Fruit fly (Drosophila melanogaster) whole organism, embryonic: ENCODE results near the gene bib.

ENCODE experiments used
- Bgb ChIP-seq: fragments of 200-800 bp; sonication (Bioruptor generic); IDR thresholded peaks from 2 replicates; pipeline ENCODE4 v1.3.6; 2022; ENCODE audit warnings: missing biosample characterization, missing genetic modification characterization; ENCODE audit not compliant: partially characterized antibody
- C15 ChIP-seq: fragments of 200-800 bp; sonication (Bioruptor generic); IDR thresholded peaks from 3 replicates; pipeline ENCODE4 v1.3.6; 2022; ENCODE audit warnings: missing biosample characterization, missing genetic modification characterization
- CG10959 ChIP-seq: fragments of 200-800 bp; sonication (Bioruptor generic); IDR thresholded peaks from 2 replicates; pipeline ENCODE4 v1.3.6; 2022; ENCODE audit warnings: missing biosample characterization, missing genetic modification characterization
- CG11398 ChIP-seq: fragments of 200-800 bp; sonication (Bioruptor generic); optimal IDR thresholded peaks from 2 replicates; lab custom pipeline; 2016; ENCODE audit warnings: missing biosample characterization, missing genetic modification characterization
- CG11504 ChIP-seq: fragments of 200-800 bp; sonication (Bioruptor generic); optimal IDR thresholded peaks from 3 replicates; lab custom pipeline; 2019; ENCODE audit warnings: missing biosample characterization, mild to moderate bottlenecking, missing genetic modification characterization, moderate library complexity
- CG11560 ChIP-seq: fragments of 200-800 bp; sonication (Bioruptor generic); IDR thresholded peaks from 3 replicates; pipeline ENCODE4 v1.3.6; 2022; ENCODE audit warnings: missing biosample characterization, missing genetic modification characterization
- CG15011 ChIP-seq: fragments of 200-800 bp; sonication (Bioruptor generic); optimal IDR thresholded peaks from 3 replicates; lab custom pipeline; 2018; ENCODE audit warnings: missing biosample characterization, mild to moderate bottlenecking, missing genetic modification characterization
- CG15073 ChIP-seq: fragments of 200-800 bp; sonication (Bioruptor generic); optimal IDR thresholded peaks from 2 replicates; lab custom pipeline; 2016; ENCODE audit warnings: missing biosample characterization, missing genetic modification characterization
- CG1529 ChIP-seq: fragments of 200-800 bp; sonication (Bioruptor generic); optimal IDR thresholded peaks from 3 replicates; lab custom pipeline; 2018; ENCODE audit warnings: missing biosample characterization, missing genetic modification characterization
- CG17359 ChIP-seq: fragments of 200-800 bp; sonication (Bioruptor generic); optimal IDR thresholded peaks from 3 replicates; lab custom pipeline; 2018; ENCODE audit warnings: missing biosample characterization, mild to moderate bottlenecking, missing genetic modification characterization, moderate library complexity
- CG17568 ChIP-seq: fragments of 200-800 bp; sonication (Bioruptor generic); optimal IDR thresholded peaks from 2 replicates; lab custom pipeline; 2018; ENCODE audit warnings: missing biosample characterization, mild to moderate bottlenecking, missing genetic modification characterization, moderate library complexity
- CG17802 ChIP-seq: fragments of 200-800 bp; sonication (Bioruptor generic); optimal IDR thresholded peaks from 2 replicates; lab custom pipeline; 2018; ENCODE audit warnings: missing biosample characterization, mild to moderate bottlenecking, missing genetic modification characterization, moderate library complexity
- CG2116 ChIP-seq: fragments of 200-800 bp; sonication (Bioruptor generic); optimal IDR thresholded peaks from 3 replicates; lab custom pipeline; 2018; ENCODE audit warnings: missing biosample characterization, mild to moderate bottlenecking, missing genetic modification characterization
- CG33213 ChIP-seq: fragments of 200-800 bp; sonication (Bioruptor generic); optimal IDR thresholded peaks from 3 replicates; lab custom pipeline; 2016; ENCODE audit warnings: missing biosample characterization, missing genetic modification characterization
- CG34224 ChIP-seq: fragments of 200-800 bp; sonication (Bioruptor generic); IDR thresholded peaks from 3 replicates; pipeline ENCODE4 v1.3.6; 2022; ENCODE audit warnings: missing biosample characterization, missing genetic modification characterization; ENCODE audit not compliant: partially characterized antibody
- CG4424 ChIP-seq: fragments of 200-800 bp; sonication (Bioruptor generic); optimal IDR thresholded peaks from 3 replicates; lab custom pipeline; 2016; ENCODE audit warnings: missing biosample characterization, missing genetic modification characterization
- CG6654 ChIP-seq: fragments of 200-800 bp; sonication (Bioruptor generic); optimal IDR thresholded peaks from 2 replicates; lab custom pipeline; 2017; ENCODE audit warnings: missing biosample characterization, mild to moderate bottlenecking, missing genetic modification characterization
- Camta ChIP-seq: fragments of 200-800 bp; sonication (Bioruptor generic); optimal IDR thresholded peaks from 2 replicates; lab custom pipeline; 2016; ENCODE audit warnings: missing biosample characterization, missing genetic modification characterization
- D19A ChIP-seq: fragments of 200-800 bp; optimal IDR thresholded peaks from 3 replicates; lab custom pipeline; 2019; ENCODE audit warnings: missing biosample characterization, mild to moderate bottlenecking, missing genetic modification characterization, moderate library complexity
- Deaf1 ChIP-seq: fragments of 200-800 bp; optimal IDR thresholded peaks from 3 replicates; lab custom pipeline; 2019; ENCODE audit warnings: missing biosample characterization, mild to moderate bottlenecking, missing genetic modification characterization, moderate library complexity
- HLH4C ChIP-seq: fragments of 200-800 bp; sonication (Bioruptor generic); IDR thresholded peaks from 3 replicates; pipeline ENCODE4 v1.3.6; 2022; ENCODE audit warnings: missing biosample characterization, missing genetic modification characterization; ENCODE audit not compliant: partially characterized antibody
- HLH54F ChIP-seq: fragments of 200-800 bp; sonication (Bioruptor generic); optimal IDR thresholded peaks from 3 replicates; lab custom pipeline; 2016; ENCODE audit warnings: missing biosample characterization, missing genetic modification characterization
- Hr39 ChIP-seq: fragments of >200 bp; optimal IDR thresholded peaks from 2 replicates; lab custom pipeline; 2017
- MBD-R2 ChIP-seq: fragments of 200-800 bp; sonication (Bioruptor generic); IDR thresholded peaks from 2 replicates; pipeline ENCODE4 v1.3.6; 2022; ENCODE audit warnings: missing biosample characterization, missing genetic modification characterization
- NC2β ChIP-seq: fragments of 200-800 bp; sonication (Bioruptor generic); optimal IDR thresholded peaks from 2 replicates; lab custom pipeline; 2016; ENCODE audit warnings: missing biosample characterization, missing genetic modification characterization
- NfI ChIP-seq: fragments of 200-800 bp; sonication (Bioruptor generic); optimal IDR thresholded peaks from 3 replicates; lab custom pipeline; 2018; ENCODE audit warnings: missing biosample characterization, mild to moderate bottlenecking, missing genetic modification characterization, moderate library complexity
- Optix ChIP-seq: fragments of 200-800 bp; sonication (Bioruptor generic); IDR thresholded peaks from 3 replicates; pipeline ENCODE4 v1.3.6; 2022; ENCODE audit warnings: missing biosample characterization, missing genetic modification characterization
- Sin3A ChIP-seq: fragments of >200 bp; optimal IDR thresholded peaks from 2 replicates; lab custom pipeline; 2018
- Sox100B ChIP-seq: fragments of 200-800 bp; sonication (Bioruptor generic); optimal IDR thresholded peaks from 3 replicates; lab custom pipeline; 2018; ENCODE audit warnings: missing biosample characterization, mild to moderate bottlenecking, missing genetic modification characterization
- Usf ChIP-seq: fragments of 200-800 bp; sonication (Bioruptor generic); optimal IDR thresholded peaks from 2 replicates; lab custom pipeline; 2017; ENCODE audit warnings: missing genotype, missing biosample characterization, missing genetic modification characterization
- amos ChIP-seq: fragments of 200-800 bp; sonication (Bioruptor generic); IDR thresholded peaks from 2 replicates; pipeline ENCODE4 v1.3.6; 2022; ENCODE audit warnings: missing biosample characterization, missing genetic modification characterization; ENCODE audit not compliant: partially characterized antibody
- bsh ChIP-seq, 2 experiments: fragments of 200-800 bp; sonication (Bioruptor generic); optimal IDR thresholded peaks; 2 replicates each; lab custom pipeline; 2017 to 2018; ENCODE audit warnings: mild to moderate bottlenecking in 2 of 2, missing biosample characterization in 2 of 2, missing genetic modification characterization in 2 of 2, moderate library complexity in 1 of 2
- croc ChIP-seq: fragments of 200-800 bp; sonication (Bioruptor generic); conservative IDR thresholded peaks from 3 replicates; pipeline ENCODE4 v1.3.6; 2022; ENCODE audit warnings: missing biosample characterization, missing genetic modification characterization
- ems ChIP-seq: fragments of 200-800 bp; sonication (Bioruptor generic); optimal IDR thresholded peaks from 3 replicates; lab custom pipeline; 2016; ENCODE audit warnings: missing biosample characterization, missing genetic modification characterization
- fru ChIP-seq: fragments of >200 bp; optimal IDR thresholded peaks from 2 replicates; lab custom pipeline; 2017
- ftz-f1 ChIP-seq: fragments of 200-800 bp; sonication (Bioruptor generic); optimal IDR thresholded peaks from 2 replicates; lab custom pipeline; 2016; ENCODE audit warnings: missing biosample characterization, missing genetic modification characterization
- gfzf ChIP-seq: fragments of 200-800 bp; sonication (Bioruptor generic); optimal IDR thresholded peaks from 2 replicates; lab custom pipeline; 2016; ENCODE audit warnings: missing biosample characterization, mild to moderate bottlenecking, missing genetic modification characterization, moderate library complexity
- kah ChIP-seq: fragments of 200-800 bp; sonication (Bioruptor generic); optimal IDR thresholded peaks from 2 replicates; lab custom pipeline; 2018; ENCODE audit warnings: missing biosample characterization, mild to moderate bottlenecking, missing genetic modification characterization
- kni ChIP-seq: fragments of 200-800 bp; sonication (Bioruptor generic); optimal IDR thresholded peaks from 3 replicates; lab custom pipeline; 2017; ENCODE audit warnings: mild to moderate bottlenecking, missing biosample characterization, missing genetic modification reagents, missing genetic modification characterization
- lmd ChIP-seq: fragments of 200-800 bp; sonication (Bioruptor generic); IDR thresholded peaks from 2 replicates; pipeline ENCODE4 v1.3.6; 2022; ENCODE audit warnings: missing biosample characterization, missing genetic modification characterization
- luna ChIP-seq: fragments of 200-800 bp; sonication (Bioruptor generic); optimal IDR thresholded peaks from 2 replicates; lab custom pipeline; 2016; ENCODE audit warnings: missing biosample characterization, missing genetic modification characterization
- org-1 ChIP-seq: fragments of 200-800 bp; sonication (Bioruptor generic); optimal IDR thresholded peaks from 2 replicates; lab custom pipeline; 2017; ENCODE audit warnings: missing biosample characterization, missing genetic modification characterization
- rib ChIP-seq: fragments of 200-800 bp; sonication (Bioruptor generic); IDR thresholded peaks from 2 replicates; pipeline ENCODE4 v1.3.6; 2022; ENCODE audit warnings: missing biosample characterization, missing genetic modification characterization
- run ChIP-seq: fragments of 200-800 bp; sonication (Bioruptor generic); optimal IDR thresholded peaks from 3 replicates; lab custom pipeline; 2018; ENCODE audit warnings: missing biosample characterization, mild to moderate bottlenecking, missing genetic modification characterization
- sna ChIP-seq: fragments of 200-800 bp; sonication (Bioruptor generic); IDR thresholded peaks from 2 replicates; pipeline ENCODE4 v1.3.6; 2022; ENCODE audit warnings: missing biosample characterization, missing genetic modification characterization; ENCODE audit not compliant: partially characterized antibody
- stwl ChIP-seq: fragments of 200-800 bp; sonication (Bioruptor generic); optimal IDR thresholded peaks from 3 replicates; lab custom pipeline; 2018; ENCODE audit warnings: missing biosample characterization, mild to moderate bottlenecking, missing genetic modification characterization, moderate library complexity
- tna ChIP-seq: fragments of 200-800 bp; sonication (Bioruptor generic); IDR thresholded peaks from 2 replicates; pipeline ENCODE4 v1.3.6; 2022; ENCODE audit warnings: missing biosample characterization, missing genetic modification characterization; ENCODE audit not compliant: partially characterized antibody
- wdn ChIP-seq: fragments of 200-800 bp; sonication (Bioruptor generic); IDR thresholded peaks from 2 replicates; pipeline ENCODE4 v1.3.6; 2022; ENCODE audit warnings: missing biosample characterization, missing genetic modification characterization
- zen ChIP-seq: fragments of 200-800 bp; sonication (Bioruptor generic); optimal IDR thresholded peaks from 3 replicates; lab custom pipeline; 2018; ENCODE audit warnings: missing biosample characterization, mild to moderate bottlenecking, missing genetic modification characterization, moderate library complexity

bib gene

DNA sequence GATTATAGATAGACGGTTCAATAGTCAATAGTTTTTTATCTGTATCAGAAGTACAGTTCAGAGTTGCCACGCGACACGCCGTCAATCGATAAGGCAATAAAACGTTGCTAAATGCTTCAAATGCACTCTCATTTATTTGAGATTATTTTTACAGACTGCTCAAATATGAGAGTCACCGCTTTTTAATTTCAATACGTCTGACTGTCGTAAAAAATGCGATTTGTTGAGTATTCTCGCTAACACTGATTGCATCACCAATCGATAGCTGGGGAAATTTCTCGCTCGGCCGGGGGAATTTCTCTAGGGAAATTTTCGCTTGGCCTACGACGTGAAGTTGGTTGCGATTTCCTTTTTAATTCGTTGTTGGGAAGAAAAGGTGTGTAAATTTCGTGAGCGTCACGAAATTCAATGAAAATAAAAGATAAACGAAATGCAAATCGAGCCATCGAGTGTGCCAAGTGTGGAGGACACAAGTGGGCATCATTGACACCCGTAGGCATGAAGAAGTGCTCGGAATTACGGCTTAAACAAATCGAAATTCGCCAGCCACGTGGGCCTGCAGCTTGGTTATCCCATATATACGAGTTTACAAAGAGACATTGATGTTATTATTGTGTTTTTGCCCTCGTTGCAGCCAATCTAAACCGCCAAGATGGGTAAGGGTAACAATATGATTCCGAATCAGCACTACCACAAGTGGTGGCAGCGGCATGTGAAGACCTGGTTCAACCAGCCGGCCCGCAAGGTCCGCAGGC is 17.3 kb upstream of the bib start, which contains the start of the genes Dref and RpL13 (continued):
- TF ChIP-seq CG17802 (tag; lab: Kevin White, UChicago) (peak; percentile 53), lmd (GFP tag; lab: Robert Waterston, UW) (peak; percentile 59; the same call in 1 of the 2 replicates), CG4424 (peak; percentile 75), C15 (GFP tag; lab: Robert Waterston, UW) (no peak), sna (GFP tag; lab: Robert Waterston, UW) (peak; percentile 86), croc (GFP tag; lab: Robert Waterston, UW) (peak; percentile 20; the same call in 1 of the 3 replicates), CG17359 (tag; lab: Kevin White, UChicago) (peak; percentile 85), Bgb (peak; percentile 78), Sox100B (GFP tag; lab: Kevin White, UChicago) (peak; percentile 93), Deaf1 (tag; lab: Kevin White, UChicago) (peak; percentile 64), HLH54F (peak; percentile 80), HLH4C (GFP tag; lab: Robert Waterston, UW) (peak; percentile 90; the same call in 2 of the 3 replicates), Optix (GFP tag; lab: Robert Waterston, UW) (peak; percentile 65), CG10959 (GFP tag; lab: Robert Waterston, UW) (peak; percentile 51; the same call in 1 of the 2 replicates), Usf (peak; percentile 32), gfzf (GFP tag; lab: Kevin White, UChicago) (peak; percentile 47), ftz-f1 (GFP tag; lab: Kevin White, UChicago) (peak; percentile 54), luna (GFP tag; lab: Kevin White, UChicago) (peak; percentile 79), CG1529 (GFP tag; lab: Kevin White, UChicago) (peak; percentile 79), NfI (GFP tag; lab: Kevin White, UChicago) (peak; percentile 94), wdn (GFP tag; lab: Robert Waterston, UW) (peak; percentile 75), rib (GFP tag; lab: Robert Waterston, UW) (peak; percentile 27; the same call in 1 of the 2 replicates), tna (GFP tag; lab: Robert Waterston, UW) (peak; percentile 75; the same call in 1 of the 2 replicates), CG11504 (tag; lab: Kevin White, UChicago) (no peak), CG33213 (GFP tag; lab: Kevin White, UChicago) (peak; percentile 92), CG15073 (GFP tag; lab: Kevin White, UChicago) (no peak), CG11560 (tag; lab: Robert Waterston, UW) (0 out of 3 replicates have a peak, but pooled peaks have one; percentile 11), Camta (peak; percentile 88), CG2116 (peak; percentile 96), D19A (tag; lab: Kevin White, UChicago) (peak; percentile 62), amos (peak; percentile 72), MBD-R2 (GFP tag; lab: Robert Waterston, UW) (peak; percentile 69), CG11398 (peak; percentile 89), Hr39 (lab: Kevin White, UChicago) (no peak), CG34224 (peak; percentile 82), bsh (GFP tag; optimal IDR thresholded peaks at IDR 0.05; lab: Kevin White, UChicago) (peak; percentile 57 to 79), run (peak; percentile 78), kni (GFP tag; lab: Kevin White, UChicago) (peak; percentile 97), ems (GFP tag; lab: Kevin White, UChicago) (peak; percentile 79), fru (lab: Kevin White, UChicago) (no peak), CG17568 (GFP tag; lab: Kevin White, UChicago) (no peak), kah (peak; percentile 90), org-1 (peak; percentile 91), Sin3A (peak; percentile 83), CG15011 (GFP tag; lab: Kevin White, UChicago) (peak; percentile 90), NC2β (peak; percentile 95), zen (peak; percentile 67), stwl (tag; lab: Kevin White, UChicago) (peak; percentile 76), CG6654 (GFP tag; lab: Kevin White, UChicago) (peak; percentile 64)
